Worm (Caenorhabditis elegans): ENCODE data around the gene F55C9.14.

F55C9.14 gene

DNA sequence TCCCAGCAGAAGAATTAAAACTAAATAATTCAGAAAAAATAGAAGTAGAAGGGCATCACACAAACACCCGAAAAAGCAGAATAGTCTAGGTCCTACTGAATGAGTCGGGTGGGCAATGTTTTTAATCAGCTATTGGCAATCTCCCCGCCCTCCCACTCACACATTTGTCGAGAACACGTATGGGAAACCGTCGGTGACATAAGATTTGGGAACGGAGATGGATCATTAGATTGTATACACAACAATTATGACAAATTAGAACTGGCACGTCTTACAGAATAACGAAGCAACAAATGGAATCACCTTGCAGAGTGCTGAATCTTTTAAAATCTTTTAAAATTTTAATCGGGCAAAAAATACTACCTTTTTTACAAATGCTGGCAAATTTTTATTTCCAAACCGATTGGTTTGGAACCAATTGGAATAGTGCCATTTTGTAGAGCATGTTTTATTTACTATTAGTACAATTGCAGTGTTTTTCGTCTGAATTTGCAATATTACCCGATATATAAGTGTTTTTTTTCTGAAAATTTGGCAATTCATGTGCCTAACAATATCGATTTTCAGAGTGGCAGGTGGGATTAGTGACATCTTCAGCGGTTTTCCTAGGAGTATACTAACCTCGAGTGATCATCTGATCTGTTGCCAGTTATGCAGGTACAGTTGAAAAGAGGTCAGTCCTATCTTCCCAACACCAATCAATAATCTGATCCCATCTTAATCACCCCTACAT is 11.1 kb upstream of the F55C9.14 start, which contains the start of the genes F55C9.3 and fbxb-57:
F55C9.3 (minus strand) TSS at position 101 of the 733 bp plus-strand sequence.
fbxb-57 (plus strand) TSS at position 683 of the 733 bp plus-strand sequence.
- TF ChIP-seq lsy-2 (tag; optimal IDR thresholded peaks at IDR 0.05) (no peak), ama-1 (optimal IDR thresholded peaks at IDR 0.05) (no peak), nhr-237 (tag; optimal IDR thresholded peaks at IDR 0.05) (no peak), egl-27 (tag; optimal IDR thresholded peaks at IDR 0.05) (no peak), ztf-1 (GFP tag; conservative IDR thresholded peaks at IDR 0.05) (no peak), nhr-23 (tag; optimal IDR thresholded peaks at IDR 0.05) (no peak), mbf-1 (tag; optimal IDR thresholded peaks at IDR 0.05) (no peak), lin-11 (tag; optimal IDR thresholded peaks at IDR 0.05) (no peak), nhr-12 (tag; optimal IDR thresholded peaks at IDR 0.05) (no peak), R02D3.7 (tag; optimal IDR thresholded peaks at IDR 0.05) (no peak), nhr-6 (tag; optimal IDR thresholded peaks at IDR 0.05) (no peak), lin-39 (tag; optimal IDR thresholded peaks at IDR 0.05) (no peak), sem-4 (tag; optimal IDR thresholded peaks at IDR 0.05) (no peak)

DNA sequence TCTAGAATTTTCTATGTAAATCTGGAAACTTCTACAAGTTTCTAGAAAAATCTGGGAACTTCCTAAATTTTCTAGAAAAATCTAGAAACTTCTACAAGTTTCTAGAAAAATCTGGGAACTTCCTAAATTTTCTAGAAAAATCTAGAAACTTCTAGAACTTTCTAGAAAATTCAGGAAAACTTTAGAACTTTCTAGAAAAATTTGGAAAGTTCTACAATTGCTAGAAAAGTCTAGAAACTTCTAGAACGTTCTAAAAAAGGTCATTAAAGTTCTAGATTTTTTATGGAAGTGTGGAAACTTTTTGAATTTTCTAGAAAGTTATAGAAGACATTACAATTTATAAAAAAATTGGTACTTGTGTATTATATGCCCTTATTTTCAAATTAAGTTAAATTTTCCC is 6.3 kb upstream of the F55C9.14 start, which contains the start of gene F55C9.5:
F55C9.5 (minus strand) TSS at position 101 of the 400 bp plus-strand sequence.
- no peak for TF ChIP-seq nhr-25 (tag; optimal IDR thresholded peaks at IDR 0.05)
- no peak for TF ChIP-seq nhr-129 (tag; optimal IDR thresholded peaks at IDR 0.05)
- no peak for TF ChIP-seq mbf-1 (tag; optimal IDR thresholded peaks at IDR 0.05)

DNA sequence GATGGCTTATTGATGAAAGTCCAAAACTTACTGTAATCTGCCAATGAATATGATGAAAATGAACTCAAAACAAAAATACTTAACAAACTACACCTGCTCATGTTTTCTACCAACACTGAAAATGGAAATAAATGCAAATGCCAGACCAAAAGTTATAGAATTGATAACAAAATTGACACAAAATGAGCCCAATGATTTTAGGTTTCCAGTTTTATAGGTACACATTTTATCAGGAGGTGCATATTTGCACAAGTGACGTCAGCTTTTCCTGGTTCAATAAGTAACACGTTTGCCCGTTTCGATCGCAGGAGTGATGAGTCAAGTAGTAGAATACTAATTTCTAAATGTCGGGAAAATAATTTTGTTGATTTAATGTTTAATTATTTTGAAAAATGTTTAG is 2.6 kb upstream of the F55C9.14 start, which contains the start of gene F55C9.6:
F55C9.6 (minus strand) TSS at position 101 of the 400 bp plus-strand sequence.
- TF ChIP-seq elt-3 (tag; optimal IDR thresholded peaks at IDR 0.05) = no peak
- no peak for TF ChIP-seq nhr-77 (tag; optimal IDR thresholded peaks at IDR 0.05)
- no peak for TF ChIP-seq snpc-4 (tag; optimal IDR thresholded peaks at IDR 0.05)
- TF ChIP-seq unc-62 (GFP tag; optimal IDR thresholded peaks at IDR 0.05) = no peak
- no peak for TF ChIP-seq lin-11 (tag; optimal IDR thresholded peaks at IDR 0.05)
- no peak for TF ChIP-seq sem-4 (tag; optimal IDR thresholded peaks at IDR 0.05)
- no peak for TF ChIP-seq mdl-1 (tag; optimal IDR thresholded peaks at IDR 0.05)
- no peak for TF ChIP-seq ZK546.5 (tag; optimal IDR thresholded peaks at IDR 0.05)
- TF ChIP-seq zag-1 (tag; optimal IDR thresholded peaks at IDR 0.05) = no peak
- TF ChIP-seq nhr-23 (tag; optimal IDR thresholded peaks at IDR 0.05) = no peak
- no peak for TF ChIP-seq sma-3 (GFP tag; optimal IDR thresholded peaks at IDR 0.05)
- no peak for TF ChIP-seq nhr-21 (tag; optimal IDR thresholded peaks at IDR 0.05)
- no peak for TF ChIP-seq elt-1 (tag; optimal IDR thresholded peaks at IDR 0.05)
- no peak for TF ChIP-seq nhr-129 (tag; optimal IDR thresholded peaks at IDR 0.05)
- no peak for TF ChIP-seq ama-1 (optimal IDR thresholded peaks at IDR 0.05)
- no peak for TF ChIP-seq lin-13 (GFP tag; optimal IDR thresholded peaks at IDR 0.05)

DNA sequence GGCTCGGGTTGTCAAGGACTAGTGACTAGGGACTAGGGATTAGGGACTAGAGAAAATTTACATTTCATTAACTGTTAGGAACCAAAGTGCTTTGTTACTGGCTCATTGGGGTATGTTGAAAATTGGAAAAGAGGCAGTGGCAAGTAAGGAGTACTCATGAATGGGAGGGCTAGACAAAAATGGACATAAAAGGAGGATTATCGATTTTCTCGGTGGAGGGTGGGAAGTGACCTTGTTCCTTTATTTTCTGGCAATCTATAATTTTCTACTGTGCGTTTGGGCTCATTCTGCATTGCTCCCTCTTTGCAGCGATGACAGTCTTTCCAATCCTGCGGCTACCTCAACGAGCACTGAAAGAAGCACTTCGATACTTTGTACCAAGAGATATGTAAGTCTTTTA is 1.9 kb upstream of the F55C9.14 start, which contains the start of gene fbxb-60:
fbxb-60 (plus strand) TSS at position 301 of the 400 bp plus-strand sequence.
- TF ChIP-seq unc-39 (tag; optimal IDR thresholded peaks at IDR 0.05) (no peak), nhr-11 (tag; optimal IDR thresholded peaks at IDR 0.05) (no peak), snpc-4 (tag; optimal IDR thresholded peaks at IDR 0.05) (no peak), sma-3 (GFP tag; optimal IDR thresholded peaks at IDR 0.05) (no peak), alr-1 (tag; optimal IDR thresholded peaks at IDR 0.05) (no peak), Y55F3AM.14 (GFP tag; optimal IDR thresholded peaks at IDR 0.05) (no peak), nhr-77 (tag; optimal IDR thresholded peaks at IDR 0.05) (no peak), dmd-4 (tag; optimal IDR thresholded peaks at IDR 0.05) (no peak), ceh-16 (tag; optimal IDR thresholded peaks at IDR 0.05) (no peak), lin-11 (tag; optimal IDR thresholded peaks at IDR 0.05) (no peak), aly-2 (tag; optimal IDR thresholded peaks at IDR 0.05) (no peak), unc-55 (GFP tag; optimal IDR thresholded peaks at IDR 0.05) (no peak), lin-13 (GFP tag; optimal IDR thresholded peaks at IDR 0.05) (no peak), zag-1 (tag; optimal IDR thresholded peaks at IDR 0.05) (no peak), sem-4 (tag; optimal IDR thresholded peaks at IDR 0.05) (no peak)

DNA sequence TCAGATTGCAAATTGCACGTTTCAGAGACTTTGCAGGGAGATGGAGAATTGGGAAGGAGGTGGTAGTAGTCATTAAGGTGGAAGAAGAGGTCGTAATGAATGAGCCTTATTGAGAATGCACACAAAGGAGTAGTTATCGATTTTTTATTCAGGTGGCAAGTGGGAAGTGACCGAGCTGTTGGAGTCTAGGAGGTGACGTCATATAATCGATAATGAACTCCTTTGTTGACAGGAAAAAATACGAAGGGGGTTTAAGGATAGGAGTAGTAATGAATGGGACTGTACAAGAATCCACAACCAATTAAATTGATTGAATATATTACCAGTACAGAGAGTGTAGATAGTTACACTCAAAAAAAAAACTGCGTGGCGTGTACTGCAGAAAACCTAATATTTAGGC is 2.6 kb downstream of the F55C9.14 start, which contains the start of gene fbxb-62:
fbxb-62 (minus strand) TSS at position 101 of the 400 bp plus-strand sequence.
- no peak for TF ChIP-seq egl-27 (tag; optimal IDR thresholded peaks at IDR 0.05)
- no peak for TF ChIP-seq lsy-2 (tag; optimal IDR thresholded peaks at IDR 0.05)
- no peak for TF ChIP-seq mab-5 (tag; optimal IDR thresholded peaks at IDR 0.05)
- no peak for TF ChIP-seq Y55F3AM.14 (GFP tag; optimal IDR thresholded peaks at IDR 0.05)
- TF ChIP-seq C34F6.9 (tag; optimal IDR thresholded peaks at IDR 0.05) = no peak
- no peak for TF ChIP-seq aly-2 (tag; optimal IDR thresholded peaks at IDR 0.05)
- no peak for TF ChIP-seq dmd-4 (tag; optimal IDR thresholded peaks at IDR 0.05)
- TF ChIP-seq nhr-77 (tag; optimal IDR thresholded peaks at IDR 0.05) = no peak
- no peak for TF ChIP-seq unc-39 (tag; optimal IDR thresholded peaks at IDR 0.05)
- no peak for TF ChIP-seq sma-9 (GFP tag; optimal IDR thresholded peaks at IDR 0.05)
- TF ChIP-seq sma-9 (tag; optimal IDR thresholded peaks at IDR 0.05) = no peak
- TF ChIP-seq R02D3.7 (tag; optimal IDR thresholded peaks at IDR 0.05) = no peak
- no peak for TF ChIP-seq lin-39 (tag; optimal IDR thresholded peaks at IDR 0.05)
- no peak for TF ChIP-seq elt-1 (tag; optimal IDR thresholded peaks at IDR 0.05)
- no peak for TF ChIP-seq nhr-23 (tag; optimal IDR thresholded peaks at IDR 0.05)
- no peak for TF ChIP-seq zag-1 (tag; optimal IDR thresholded peaks at IDR 0.05)
- TF ChIP-seq skn-1 (tag; optimal IDR thresholded peaks at IDR 0.05) = no peak
- TF ChIP-seq mdl-1 (tag; optimal IDR thresholded peaks at IDR 0.05) = no peak
- TF ChIP-seq ZK546.5 (tag; optimal IDR thresholded peaks at IDR 0.05) = no peak
- no peak for TF ChIP-seq F13H6.1 (tag; optimal IDR thresholded peaks at IDR 0.05)

Data from whole organism, L2 larva.